Worm (Caenorhabditis elegans): ENCODE measurements around the gene nhr-161.

ce11 chrV:6969950-6970532 lies 12.7 kb downstream of the nhr-161 start, which contains the start of gene ptr-15:
- TF ChIP-seq nhr-25 (tag; optimal IDR thresholded peaks at IDR 0.05) (peak; percentile 13), pha-4 (tag; optimal IDR thresholded peaks at IDR 0.05) (no peak), nhr-28 (tag; optimal IDR thresholded peaks at IDR 0.05) (no peak), ceh-16 (tag; optimal IDR thresholded peaks at IDR 0.05) (no peak), ceh-82 (tag; optimal IDR thresholded peaks at IDR 0.05) (no peak), nhr-23 (tag; optimal IDR thresholded peaks at IDR 0.05) (peak; percentile 82), unc-39 (tag; optimal IDR thresholded peaks at IDR 0.05) (no peak), unc-62 (GFP tag; optimal IDR thresholded peaks at IDR 0.05) (no peak), lin-39 (tag; optimal IDR thresholded peaks at IDR 0.05) (no peak), nhr-237 (tag; optimal IDR thresholded peaks at IDR 0.05) (no peak), R02D3.7 (tag; optimal IDR thresholded peaks at IDR 0.05) (no peak), nhr-76 (tag; optimal IDR thresholded peaks at IDR 0.05) (no peak), ama-1 (optimal IDR thresholded peaks at IDR 0.05) (no peak), elt-2 (tag; optimal IDR thresholded peaks at IDR 0.05) (no peak)
